Worm (Caenorhabditis elegans) whole organism, L2 larva: Measurements from ENCODE around the gene med-2.

Experiments
- snpc-4 ChIP-seq: fragments of 150-350 bp; optimal IDR thresholded peaks from 2 replicates; lab custom pipeline; 2014; ENCODE audit warnings: missing biosample characterization, missing genetic modification characterization
- zag-1 ChIP-seq: fragments of 150-350 bp; optimal IDR thresholded peaks from 2 replicates; lab custom pipeline; 2014; ENCODE audit warnings: missing biosample characterization, missing genetic modification characterization

ce11 chrIII:6928725-6929124 lies 44.4 kb downstream of the med-2 start, which contains the start of gene flap-1:
- TF ChIP-seq snpc-4 (no peak), zag-1 (tag; lab: Kevin White, UChicago) (no peak)
